Worm (Caenorhabditis elegans) whole organism, L4 larva: ENCODE results near the gene nhr-192.

Source experiments
- lin-15B ChIP-seq: fragments of 150-350 bp; sonication (generic microtip); optimal IDR thresholded peaks from 3 replicates; lab custom pipeline; 2014; ENCODE audit warnings: missing biosample characterization, missing genetic modification characterization
- mep-1 ChIP-seq: fragments of 150-350 bp; sonication (generic microtip); optimal IDR thresholded peaks from 3 replicates; lab custom pipeline; 2014; ENCODE audit warnings: missing biosample characterization, missing genetic modification characterization

DNA sequence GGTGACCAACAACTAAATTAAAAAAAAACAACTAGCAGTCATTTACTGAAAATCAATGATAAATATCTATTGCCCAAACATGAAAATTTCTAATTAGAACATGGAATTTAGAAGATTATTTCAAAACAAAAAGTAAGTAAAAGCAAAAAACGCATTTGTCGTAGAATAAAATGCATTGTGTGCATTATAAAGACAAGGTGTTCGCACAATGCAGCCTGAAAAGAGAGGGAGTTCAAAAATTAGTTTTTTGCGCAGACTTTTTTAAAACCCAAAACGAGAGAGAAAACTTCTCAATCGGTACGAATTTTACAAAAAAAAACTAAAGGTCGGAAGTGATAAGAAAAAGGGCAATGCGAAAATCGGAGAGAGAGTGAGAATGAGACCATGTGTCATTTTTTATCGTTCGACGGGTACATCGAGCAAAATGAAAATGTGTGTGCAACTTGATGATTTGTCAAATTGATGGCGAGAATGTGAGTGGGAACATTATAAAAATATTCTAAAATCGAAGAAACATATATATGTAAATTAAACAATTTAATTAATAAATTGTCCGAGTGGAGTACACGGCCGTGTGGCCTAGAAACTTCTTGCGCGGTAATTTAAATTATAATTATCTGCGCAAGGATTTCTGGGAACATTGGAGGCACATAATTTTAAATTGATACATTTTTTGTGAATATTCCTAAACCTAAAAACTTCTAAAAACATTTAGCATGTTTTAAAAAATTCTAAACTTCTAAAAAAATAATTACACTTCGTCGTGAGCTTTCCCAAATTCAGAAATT is 38.9 kb downstream of the nhr-192 start:
- TF ChIP-seq mep-1 = peak; percentile 24
- no peak for TF ChIP-seq lin-15B (tag; lab: Kevin White, UChicago)
